Fruit fly (Drosophila melanogaster) whole organism, larva: ENCODE measurements around the gene Wdr24.

ENCODE experiments used
- noc ChIP-seq: fragments of 200-800 bp; sonication (Bioruptor generic); optimal IDR thresholded peaks from 3 replicates; lab custom pipeline; 2019; ENCODE audit warnings: missing biosample characterization, mild to moderate bottlenecking, missing genetic modification characterization, moderate library complexity

The Wdr24 gene

dm6 chr3R:29722238-29722637 lies 22.7 kb downstream of the Wdr24 start, which contains the start of gene CG34296:
Gene CG34296 (plus strand): TSS chr3R:29722538.
- TF ChIP-seq noc (tag; lab: Kevin White, UChicago), result no peak

DNA sequence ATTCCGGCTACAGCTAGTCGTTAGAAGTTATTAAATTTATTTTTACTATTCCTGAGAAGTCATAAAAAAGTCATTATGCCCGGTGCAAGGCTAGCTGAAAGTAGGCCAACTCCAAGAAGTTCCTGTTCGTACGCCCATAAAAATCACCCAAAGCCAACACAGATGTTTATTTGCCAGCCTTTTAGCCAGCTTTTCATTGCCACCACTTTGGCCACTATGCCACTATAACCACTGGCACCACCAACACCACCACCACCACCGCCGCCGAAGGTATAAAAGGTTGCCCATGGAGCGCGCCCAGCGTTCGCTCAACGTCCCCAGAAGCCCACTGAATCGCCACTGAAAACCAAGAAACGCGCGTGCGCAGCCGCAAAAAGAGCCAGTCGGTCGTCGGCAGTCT lies 26.5 kb downstream of the Wdr24 start, which contains the start of gene CG15506:
Gene CG15506, plus strand, starts transcription at position 301 of the 400 bp plus-strand sequence.
- TF ChIP-seq noc (tag; lab: Kevin White, UChicago), result no peak

DNA sequence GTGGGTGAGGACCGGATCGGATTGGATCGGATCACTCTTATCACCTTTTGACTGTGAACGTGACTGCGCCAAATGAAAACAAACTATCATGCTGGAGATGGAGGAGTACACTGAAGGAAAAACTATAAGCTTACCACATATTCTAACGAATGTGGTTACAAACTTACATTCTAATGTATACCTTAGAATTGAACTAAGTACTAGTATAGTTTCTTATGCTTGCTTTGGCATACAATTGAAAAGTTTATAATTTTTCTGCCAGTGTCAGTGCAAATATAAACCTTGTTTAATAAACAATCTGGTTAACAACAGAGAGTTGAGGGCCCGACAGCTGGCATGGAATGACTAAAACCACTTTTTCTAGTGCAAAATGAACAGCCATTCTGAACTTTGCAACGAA lies 27.4 kb downstream of the Wdr24 start:
- no peak for TF ChIP-seq noc (tag; lab: Kevin White, UChicago)

DNA sequence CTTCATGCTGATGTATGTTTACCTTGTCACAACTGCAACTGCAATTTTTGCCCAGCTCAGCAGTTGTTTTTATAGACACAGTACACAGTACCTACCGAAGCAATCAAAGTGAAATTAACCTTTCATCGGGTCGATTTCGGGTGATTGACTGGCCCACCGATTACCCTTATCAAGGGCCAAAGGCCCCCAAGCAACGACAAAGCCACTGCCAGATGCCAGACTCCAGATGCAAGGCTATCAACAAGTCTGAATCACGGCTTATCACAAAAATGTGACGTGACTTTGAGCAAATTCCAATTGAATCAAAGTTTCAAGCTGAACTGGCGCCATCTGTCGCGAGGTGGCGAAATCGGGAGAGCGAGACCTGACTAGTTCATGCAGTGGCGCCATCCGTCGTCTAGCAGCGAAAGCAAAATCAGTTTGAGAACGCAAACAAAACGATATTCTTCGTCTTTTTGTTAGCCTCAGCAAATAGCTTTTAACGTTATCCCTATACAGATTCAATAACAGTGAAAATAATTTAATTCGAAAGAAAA lies 28.0 kb downstream of the Wdr24 start, which contains the start of gene Obp99b:
Gene Obp99b, minus strand, starts transcription at position 115 of the 536 bp plus-strand sequence.
- TF ChIP-seq noc (tag; lab: Kevin White, UChicago), result no peak

dm6 chr3R:29716043-29716781 lies 28.7 kb downstream of the Wdr24 start:
- TF ChIP-seq noc (tag; lab: Kevin White, UChicago), result no peak

DNA sequence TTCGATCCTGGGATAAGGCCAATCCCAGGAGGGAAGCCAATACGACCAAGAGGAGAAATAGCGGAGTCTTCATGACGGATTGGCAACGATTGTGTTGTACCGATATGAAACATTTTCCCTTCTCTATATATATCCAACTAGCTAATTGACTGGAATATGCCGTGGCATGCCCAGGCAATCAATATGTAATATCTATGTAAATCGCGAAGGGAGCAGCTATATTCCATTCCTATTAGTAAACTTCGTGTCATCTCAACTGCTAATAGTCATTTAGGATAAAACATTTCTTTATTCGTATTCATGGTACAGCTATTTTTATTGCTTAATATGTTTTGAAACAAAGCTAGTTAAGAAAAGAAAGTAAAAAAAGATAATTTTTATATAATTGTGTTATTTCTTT lies 29.6 kb downstream of the Wdr24 start, which contains the start of gene Dup99B:
Gene Dup99B, minus strand, starts transcription at position 101 of the 400 bp plus-strand sequence.
- TF ChIP-seq noc (tag; lab: Kevin White, UChicago), result no peak

- TF ChIP-seq noc (tag; lab: Kevin White, UChicago), result no peak
These were observed 30.6 kb downstream of the Wdr24 start, which contains the start of gene Obp99d for dm6 chr3R:29714314-29714713. Gene Obp99d (plus strand): TSS chr3R:29714505.

DNA sequence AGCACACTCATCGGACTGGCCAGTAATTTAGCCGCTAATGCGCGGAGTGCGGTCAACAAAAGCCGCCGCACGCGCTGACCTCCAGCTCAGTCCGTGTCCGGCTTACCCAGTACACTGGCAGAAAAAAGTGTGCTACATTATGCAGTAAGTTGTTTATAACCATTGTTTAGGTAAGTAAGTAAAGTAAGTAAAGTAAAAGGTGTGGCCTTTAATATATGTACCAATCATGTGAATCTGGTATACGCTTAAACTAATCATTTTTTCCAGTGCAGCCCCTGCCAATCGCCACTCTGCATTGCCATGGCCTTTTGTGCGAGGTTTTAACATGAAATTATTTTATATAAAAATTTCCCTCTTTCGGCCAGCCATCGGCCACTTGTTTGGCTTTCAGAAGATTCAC lies 33.5 kb downstream of the Wdr24 start:
- TF ChIP-seq noc (tag; lab: Kevin White, UChicago), result no peak

dm6 chr3R:29708322-29708721 lies 36.6 kb downstream of the Wdr24 start:
- no peak for TF ChIP-seq noc (tag; lab: Kevin White, UChicago)

- no peak for TF ChIP-seq noc (tag; lab: Kevin White, UChicago)
These were observed 37.6 kb downstream of the Wdr24 start for dm6 chr3R:29707258-29707657.

- TF ChIP-seq noc (tag; lab: Kevin White, UChicago), result no peak
These were observed 39.0 kb downstream of the Wdr24 start for dm6 chr3R:29705789-29706303.

- TF ChIP-seq noc (tag; lab: Kevin White, UChicago), result no peak
These were observed 40.3 kb downstream of the Wdr24 start for dm6 chr3R:29704557-29704956.

- TF ChIP-seq noc (tag; lab: Kevin White, UChicago), result no peak
These were observed 43.2 kb downstream of the Wdr24 start for dm6 chr3R:29701739-29702138.

- TF ChIP-seq noc (tag; lab: Kevin White, UChicago), result no peak
These were observed 45.7 kb downstream of the Wdr24 start for dm6 chr3R:29699220-29699619.

- no peak for TF ChIP-seq noc (tag; lab: Kevin White, UChicago)
These were observed 47.1 kb downstream of the Wdr24 start for dm6 chr3R:29697841-29698240.

dm6 chr3R:29696359-29696758 lies 48.5 kb downstream of the Wdr24 start:
- no peak for TF ChIP-seq noc (tag; lab: Kevin White, UChicago)

- no peak for TF ChIP-seq noc (tag; lab: Kevin White, UChicago)
These were observed 49.1 kb downstream of the Wdr24 start for dm6 chr3R:29695744-29696143.
